Worm (Caenorhabditis elegans) whole organism, L2 larva: ENCODE measurements around the gene K03H1.7.
A peak's percentile ranks its signal among the peaks of the same experiment; 100 is the strongest.

Experiments
- F13H6.1 ChIP-seq: sonication (generic microtip); optimal IDR thresholded peaks from 2 replicates; lab custom pipeline; 2016; ENCODE audit warnings: missing genetic modification characterization, missing compliant biosample characterization
- Y55F3AM.14 ChIP-seq: fragments of 200-800 bp; sonication (Bioruptor generic); optimal IDR thresholded peaks from 2 replicates; lab custom pipeline; 2018; ENCODE audit warnings: mild to moderate bottlenecking, missing genetic modification characterization, missing compliant biosample characterization
- ZK546.5 ChIP-seq: sonication (generic microtip); optimal IDR thresholded peaks from 2 replicates; lab custom pipeline; 2017; ENCODE audit warnings: missing biosample characterization, missing genetic modification characterization
- aly-2 ChIP-seq: fragments of 150-350 bp; optimal IDR thresholded peaks from 2 replicates; lab custom pipeline; 2014; ENCODE audit warnings: missing biosample characterization, missing genetic modification characterization
- ama-1 ChIP-seq: fragments of 150-350 bp; optimal IDR thresholded peaks from 2 replicates; lab custom pipeline; 2018; ENCODE audit warnings: inconsistent platforms
- blmp-1 ChIP-seq: sonication (generic microtip); optimal IDR thresholded peaks from 2 replicates; lab custom pipeline; 2017; ENCODE audit warnings: missing genetic modification characterization, mild to moderate bottlenecking, missing compliant biosample characterization, antibody characterized with exemption, moderate library complexity; ENCODE audit not compliant: insufficient read depth
- ceh-16 ChIP-seq: fragments of 150-350 bp; optimal IDR thresholded peaks from 2 replicates; lab custom pipeline; 2014; ENCODE audit warnings: missing biosample characterization, missing genetic modification characterization
- ceh-82 ChIP-seq: fragments of 150-350 bp; optimal IDR thresholded peaks from 2 replicates; lab custom pipeline; 2014; ENCODE audit warnings: missing biosample characterization, missing genetic modification characterization
- crh-2 ChIP-seq: sonication (generic microtip); optimal IDR thresholded peaks from 2 replicates; lab custom pipeline; 2017; ENCODE audit warnings: missing biosample characterization, missing genetic modification characterization
- dmd-4 ChIP-seq: sonication (generic microtip); optimal IDR thresholded peaks from 2 replicates; lab custom pipeline; 2017; ENCODE audit warnings: missing biosample characterization, missing genetic modification characterization
- egl-27 ChIP-seq: sonication (generic microtip); optimal IDR thresholded peaks from 3 replicates; lab custom pipeline; 2017; ENCODE audit warnings: missing biosample characterization, missing genetic modification reagents, missing genetic modification characterization
- elt-1 ChIP-seq: fragments of 150-350 bp; optimal IDR thresholded peaks from 2 replicates; lab custom pipeline; 2014; ENCODE audit warnings: missing biosample characterization, missing genetic modification characterization
- elt-3 ChIP-seq: sonication (generic microtip); optimal IDR thresholded peaks from 2 replicates; lab custom pipeline; 2017; ENCODE audit warnings: missing biosample characterization, missing genetic modification characterization
- fos-1 ChIP-seq: fragments of 150-350 bp; optimal IDR thresholded peaks from 2 replicates; lab custom pipeline; 2014; ENCODE audit warnings: missing biosample characterization, missing genetic modification characterization
- gmeb-1 ChIP-seq: fragments of 150-350 bp; optimal IDR thresholded peaks from 2 replicates; lab custom pipeline; 2014; ENCODE audit warnings: missing biosample characterization, missing genetic modification characterization
- lin-11 ChIP-seq: fragments of 150-350 bp; sonication (generic microtip); optimal IDR thresholded peaks from 2 replicates; lab custom pipeline; 2014; ENCODE audit warnings: missing biosample characterization, missing genetic modification characterization, inconsistent platforms, mixed read lengths
- lin-39 ChIP-seq: fragments of 150-350 bp; optimal IDR thresholded peaks from 2 replicates; lab custom pipeline; 2014; ENCODE audit warnings: missing biosample characterization, missing genetic modification reagents, missing genetic modification characterization
- mab-5 ChIP-seq: fragments of 150-350 bp; optimal IDR thresholded peaks from 2 replicates; lab custom pipeline; 2014; ENCODE audit warnings: missing biosample characterization, missing genetic modification characterization
- mbf-1 ChIP-seq: sonication (generic microtip); optimal IDR thresholded peaks from 2 replicates; lab custom pipeline; 2017; ENCODE audit warnings: missing biosample characterization, missing genetic modification characterization
- nhr-11 ChIP-seq: fragments of 150-350 bp; optimal IDR thresholded peaks from 2 replicates; lab custom pipeline; 2014; ENCODE audit warnings: missing biosample characterization, missing genetic modification characterization
- nhr-12 ChIP-seq: fragments of 150-350 bp; optimal IDR thresholded peaks from 2 replicates; lab custom pipeline; 2014; ENCODE audit warnings: missing biosample characterization, missing genetic modification characterization
- nhr-21 ChIP-seq: fragments of 150-350 bp; optimal IDR thresholded peaks from 2 replicates; lab custom pipeline; 2014; ENCODE audit warnings: missing biosample characterization, missing genetic modification characterization
- nhr-25 ChIP-seq: fragments of 150-350 bp; sonication (generic microtip); optimal IDR thresholded peaks from 3 replicates; lab custom pipeline; 2014; ENCODE audit warnings: missing biosample characterization, missing genetic modification characterization
- nhr-77 ChIP-seq: fragments of 150-350 bp; optimal IDR thresholded peaks from 2 replicates; lab custom pipeline; 2014; ENCODE audit warnings: missing biosample characterization, missing genetic modification characterization
- sem-4 ChIP-seq: fragments of 150-350 bp; optimal IDR thresholded peaks from 2 replicates; lab custom pipeline; 2014; ENCODE audit warnings: missing biosample characterization, missing genetic modification reagents, missing genetic modification characterization
- skn-1 ChIP-seq: sonication (generic microtip); optimal IDR thresholded peaks from 2 replicates; lab custom pipeline; 2017; ENCODE audit warnings: missing biosample characterization, missing genetic modification characterization
- sma-3 ChIP-seq: sonication (generic microtip); optimal IDR thresholded peaks from 2 replicates; lab custom pipeline; 2016; ENCODE audit warnings: missing genetic modification reagents, missing genetic modification characterization, missing compliant biosample characterization
- sma-9 ChIP-seq, 2 experiments: fragments of 150-350 bp in 1 of 2; sonication (generic microtip) in 1 of 2; optimal IDR thresholded peaks; 2 replicates each; lab custom pipeline; 2014 to 2016; ENCODE audit warnings: missing genetic modification characterization in 2 of 2, mild to moderate bottlenecking in 1 of 2, missing biosample characterization in 1 of 2, missing compliant biosample characterization in 1 of 2, missing genetic modification reagents in 1 of 2, moderate library complexity in 1 of 2
- unc-39 ChIP-seq: fragments of 150-350 bp; optimal IDR thresholded peaks from 2 replicates; lab custom pipeline; 2014; ENCODE audit warnings: missing biosample characterization, missing genetic modification characterization
- unc-55 ChIP-seq: fragments of 150-350 bp; sonication (generic microtip); optimal IDR thresholded peaks from 3 replicates; lab custom pipeline; 2014; ENCODE audit warnings: missing biosample characterization, missing genetic modification reagents, missing genetic modification characterization
- unc-62 ChIP-seq: fragments of 150-350 bp; optimal IDR thresholded peaks from 2 replicates; lab custom pipeline; 2014; ENCODE audit warnings: missing biosample characterization, missing genetic modification reagents, missing genetic modification characterization
- zag-1 ChIP-seq: fragments of 150-350 bp; optimal IDR thresholded peaks from 2 replicates; lab custom pipeline; 2014; ENCODE audit warnings: missing biosample characterization, missing genetic modification characterization
- ztf-1 ChIP-seq: fragments of 200-800 bp; sonication (Bioruptor generic); conservative IDR thresholded peaks from 2 replicates; pipeline ENCODE4 v1.3.6; 2022; ENCODE audit warnings: missing genetic modification characterization, missing compliant biosample characterization
- ztf-11 ChIP-seq: sonication (generic microtip); optimal IDR thresholded peaks from 2 replicates; lab custom pipeline; 2017; ENCODE audit warnings: missing biosample characterization, missing genetic modification characterization

Gene K03H1.7

DNA sequence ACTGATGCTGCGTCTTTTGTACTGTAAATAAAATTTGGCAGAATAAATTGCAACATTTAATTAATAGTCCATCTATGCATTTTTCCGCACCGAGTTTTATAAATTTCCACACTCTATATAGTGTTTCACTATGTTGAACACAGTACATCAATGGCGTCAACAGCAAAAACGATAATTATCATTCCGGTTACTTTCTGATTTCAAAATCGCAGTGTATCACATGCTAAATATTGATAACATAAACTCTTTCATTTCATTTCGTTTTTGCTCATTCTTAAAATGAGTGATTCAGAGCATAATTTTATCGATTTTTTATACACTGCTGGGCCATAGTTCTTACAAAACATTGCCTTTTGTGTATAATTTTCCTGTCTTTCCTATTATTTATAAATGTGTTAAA, 24.9 kb upstream of the K03H1.7 start:
- TF ChIP-seq lin-11 (no peak), gmeb-1 (peak; percentile 17), fos-1 (tag; lab: Kevin White, UChicago) (peak; percentile 66)
- TF ChIP-seq, all 48 proteins: peak for 2

DNA sequence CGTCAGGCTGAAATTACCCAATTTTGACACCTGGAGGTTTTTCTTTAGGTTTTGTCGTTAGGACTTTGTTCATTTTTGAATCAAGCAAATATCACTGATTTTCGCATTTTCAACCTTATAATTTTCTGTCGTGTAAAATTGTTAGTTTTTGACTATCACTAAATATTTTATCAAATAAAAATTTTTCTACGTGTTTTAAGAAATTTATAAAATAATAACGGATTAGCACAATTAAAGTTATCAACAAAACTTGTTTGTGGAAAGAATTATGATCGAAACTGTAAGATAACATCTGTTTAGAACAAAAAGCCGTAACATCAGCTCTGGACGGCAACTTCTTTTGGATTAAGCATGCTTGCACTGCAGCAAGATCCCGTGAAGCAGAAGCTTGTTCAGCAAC, 24.3 kb upstream of the K03H1.7 start, which contains the start of gene cbp-2:
TSS of gene cbp-2 (plus strand) at position 301 of the 400 bp plus-strand sequence.
- TF ChIP-seq unc-62 (no peak), Y55F3AM.14 (no peak), dmd-4 (tag; lab: Kevin White, UChicago) (no peak), ZK546.5 (tag; lab: Kevin White, UChicago) (no peak), sma-9 (GFP tag; optimal IDR thresholded peaks at IDR 0.05; lab: Kevin White, UChicago) (no peak), sma-9 (tag; optimal IDR thresholded peaks at IDR 0.05; lab: Kevin White, UChicago) (no peak), elt-1 (tag; lab: Kevin White, UChicago) (no peak)

DNA sequence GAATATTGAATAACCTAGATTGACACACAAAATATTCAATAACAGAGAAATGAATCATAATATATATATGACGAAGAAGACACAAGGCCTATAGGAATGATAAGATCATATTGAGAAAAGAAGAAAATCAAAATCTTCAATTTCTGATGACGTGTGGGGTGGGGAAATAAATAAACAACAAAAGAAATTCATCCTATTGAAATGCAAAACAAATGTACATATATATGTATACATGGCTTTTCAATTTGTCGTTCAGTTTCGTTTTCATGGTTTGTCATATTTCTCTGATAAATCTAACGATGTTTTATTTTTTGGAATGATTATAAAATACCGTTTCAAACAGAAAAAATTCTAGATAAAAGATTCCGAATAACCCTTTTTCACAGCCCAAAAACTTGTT, 20.6 kb upstream of the K03H1.7 start, which contains the start of gene ttr-3:
TSS of gene ttr-3 (minus strand) at position 101 of the 400 bp plus-strand sequence.
- TF ChIP-seq nhr-77 (tag; lab: Kevin White, UChicago) (no peak), sma-3 (GFP tag; lab: Kevin White, UChicago) (peak; percentile 1)
- TF ChIP-seq, all 48 proteins: peak for 1

DNA sequence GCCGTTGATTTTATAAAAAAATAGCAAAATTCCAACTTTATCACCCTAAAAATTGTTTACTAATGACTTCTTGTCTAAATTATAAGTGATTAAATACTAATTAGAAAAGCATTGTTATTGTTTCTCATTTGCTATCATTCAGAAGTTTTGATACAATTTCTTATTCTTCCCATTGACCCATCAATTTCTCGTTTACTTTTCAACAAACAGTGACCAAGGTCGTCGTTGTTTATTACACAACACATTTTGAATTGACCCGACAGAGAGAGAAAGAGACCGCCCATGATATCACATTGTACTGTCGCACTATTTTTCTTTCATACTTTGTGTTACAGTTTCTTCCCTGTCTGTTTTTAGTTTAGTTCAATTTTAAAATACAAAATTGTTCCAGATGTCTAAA, 19.8 kb upstream of the K03H1.7 start, which contains the start of gene ttr-2:
TSS of gene ttr-2 (plus strand) at position 392 of the 400 bp plus-strand sequence.
- TF ChIP-seq ztf-1 (GFP tag; lab: Robert Waterston, UW) (no peak), nhr-25 (tag; lab: Kevin White, UChicago) (peak; percentile 67), lin-39 (tag; lab: Kevin White, UChicago) (no peak), crh-2 (tag; lab: Kevin White, UChicago) (peak; percentile 27), fos-1 (tag; lab: Kevin White, UChicago) (peak; percentile 54)
- TF ChIP-seq, all 48 proteins: peak for 3

DNA sequence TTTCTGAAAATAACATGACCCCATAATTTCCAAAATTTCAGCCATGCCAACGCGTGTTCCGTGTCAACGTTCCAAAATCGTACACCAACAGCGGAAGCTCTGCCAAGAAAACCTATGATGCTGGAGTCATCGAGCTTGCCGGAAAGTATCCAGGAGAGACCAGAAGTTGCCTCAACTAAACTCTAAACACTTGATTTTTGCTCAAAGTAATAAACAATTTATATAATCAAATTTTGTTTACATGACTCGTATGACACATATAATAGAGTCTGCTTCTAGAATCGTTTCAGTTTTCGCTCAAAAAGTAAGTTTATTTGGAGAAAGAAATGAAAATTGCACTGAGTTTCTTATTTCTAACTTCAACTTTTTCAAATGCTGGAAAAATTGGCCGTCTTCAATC, 18.4 kb upstream of the K03H1.7 start, which contains the start of gene ttr-1:
TSS of gene ttr-1 (plus strand) at position 301 of the 400 bp plus-strand sequence.
- TF ChIP-seq zag-1 (tag; lab: Kevin White, UChicago) (no peak), F13H6.1 (no peak), ama-1 (lab: Kevin White, UChicago) (no peak), elt-1 (tag; lab: Kevin White, UChicago) (no peak), skn-1 (tag; lab: Kevin White, UChicago) (no peak), elt-3 (no peak), mbf-1 (tag; lab: Kevin White, UChicago) (no peak), ceh-82 (tag; lab: Kevin White, UChicago) (no peak), sma-3 (GFP tag; lab: Kevin White, UChicago) (no peak), nhr-21 (no peak), crh-2 (tag; lab: Kevin White, UChicago) (no peak), ztf-1 (GFP tag; lab: Robert Waterston, UW) (no peak), nhr-25 (tag; lab: Kevin White, UChicago) (no peak), sem-4 (tag; lab: Kevin White, UChicago) (no peak), blmp-1 (tag; lab: Kevin White, UChicago) (no peak), mab-5 (tag; lab: Kevin White, UChicago) (no peak), dmd-4 (tag; lab: Kevin White, UChicago) (no peak)

DNA sequence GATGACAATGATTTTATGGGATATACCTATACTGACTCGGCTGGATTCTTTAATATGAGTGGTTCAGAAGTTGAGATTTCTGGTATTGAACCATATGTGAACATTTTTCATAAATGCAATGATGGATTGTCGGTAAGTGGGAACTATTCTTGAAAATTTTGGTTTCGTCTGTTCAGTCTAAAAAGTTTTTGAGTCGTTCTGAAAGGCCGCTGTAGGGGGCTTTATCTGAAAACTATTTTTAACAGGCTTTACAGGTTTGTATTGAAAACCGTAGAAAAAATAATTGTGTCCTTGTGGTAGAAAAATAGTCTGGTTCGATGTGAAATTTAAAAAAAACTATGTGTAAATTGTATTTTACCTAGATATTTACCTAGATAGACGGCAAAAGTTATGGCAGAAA, 17.7 kb upstream of the K03H1.7 start:
- TF ChIP-seq ceh-82 (tag; lab: Kevin White, UChicago), result no peak
- TF ChIP-seq ztf-11, result no peak
- no peak for TF ChIP-seq nhr-11 (tag; lab: Kevin White, UChicago)
- no peak for TF ChIP-seq dmd-4 (tag; lab: Kevin White, UChicago)
- no peak for TF ChIP-seq nhr-12 (tag; lab: Kevin White, UChicago)
- TF ChIP-seq ama-1 (lab: Kevin White, UChicago), result no peak
- TF ChIP-seq blmp-1 (tag; lab: Kevin White, UChicago), result no peak
- TF ChIP-seq unc-39 (tag; lab: Kevin White, UChicago), result no peak
- TF ChIP-seq ceh-16, result no peak
- TF ChIP-seq mab-5 (tag; lab: Kevin White, UChicago), result no peak
- no peak for TF ChIP-seq unc-55
- TF ChIP-seq nhr-25 (tag; lab: Kevin White, UChicago), result no peak
- no peak for TF ChIP-seq egl-27 (tag; lab: Kevin White, UChicago)
- TF ChIP-seq aly-2 (tag; lab: Kevin White, UChicago), result no peak
- no peak for TF ChIP-seq mbf-1 (tag; lab: Kevin White, UChicago)
